Fruit fly (Drosophila melanogaster): ENCODE results near the gene Rpt2.

The Rpt2 gene

DNA sequence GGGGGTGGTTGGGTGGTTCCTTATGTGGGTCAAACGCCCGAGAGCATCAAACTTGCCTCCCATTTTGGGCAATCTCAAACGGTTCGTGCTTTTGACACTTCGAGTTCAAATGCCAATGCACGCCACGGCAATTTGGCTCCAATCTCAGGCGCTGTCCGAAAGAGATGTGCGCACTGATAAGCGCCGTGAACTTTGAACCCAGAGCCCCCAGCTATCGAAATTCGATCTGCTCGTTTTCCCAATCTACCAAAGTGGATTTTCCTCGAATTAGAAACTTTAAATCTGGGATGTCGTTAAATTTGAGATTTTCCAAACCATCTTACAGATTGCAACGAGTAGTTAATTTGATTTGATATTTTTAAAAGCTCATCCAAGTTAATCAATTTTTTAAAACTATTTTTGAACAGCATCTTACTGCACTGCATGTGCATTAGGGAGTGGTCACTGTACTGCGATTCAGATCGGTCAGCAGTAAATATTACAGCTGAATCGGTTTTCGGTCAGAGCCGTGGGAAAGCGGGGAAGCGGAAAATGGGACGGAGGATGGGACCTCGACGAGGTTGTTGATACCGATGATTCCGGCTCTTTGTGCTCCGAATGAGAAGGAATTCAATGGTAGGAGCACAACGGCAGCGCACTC lies 47.1 kb downstream of the Rpt2 start:
- no peak for TF ChIP-seq eg (GFP tag; IDR thresholded peaks at IDR 0.05)
- TF ChIP-seq esn (GFP tag; optimal IDR thresholded peaks at IDR 0.05), result peak; percentile 28
- no peak for TF ChIP-seq CG3919 (GFP tag; optimal IDR thresholded peaks at IDR 0.05)
- peak; percentile 94 for TF ChIP-seq svp (GFP tag)
- TF ChIP-seq Eip78C (GFP tag), result peak; percentile 74
- TF ChIP-seq Eip75B (GFP tag; optimal IDR thresholded peaks at IDR 0.05), result peak; percentile 1
- TF ChIP-seq cyc (GFP tag; optimal IDR thresholded peaks at IDR 0.05), result no peak
- no peak for TF ChIP-seq Smox (GFP tag; optimal IDR thresholded peaks at IDR 0.05)
- TF ChIP-seq CG10631 (GFP tag; optimal IDR thresholded peaks at IDR 0.05), result no peak
- TF ChIP-seq Met (GFP tag; optimal IDR thresholded peaks at IDR 0.05), result no peak
- no peak for TF ChIP-seq Sox102F (GFP tag; optimal IDR thresholded peaks at IDR 0.05)
- peak; percentile 17 for TF ChIP-seq Sox14 (GFP tag; optimal IDR thresholded peaks at IDR 0.05)
- TF ChIP-seq CG15336 (GFP tag; IDR thresholded peaks at IDR 0.05), result no peak
- no peak for TF ChIP-seq vri (GFP tag; optimal IDR thresholded peaks at IDR 0.05)
- TF ChIP-seq CG6792 (GFP tag; optimal IDR thresholded peaks at IDR 0.05), result no peak
- TF ChIP-seq fkh (GFP tag; optimal IDR thresholded peaks at IDR 0.05), result no peak
- no peak for TF ChIP-seq Sox15 (GFP tag; optimal IDR thresholded peaks at IDR 0.05)
- no peak for TF ChIP-seq Eip93F (GFP tag; optimal IDR thresholded peaks at IDR 0.05)
- TF ChIP-seq achi (GFP tag; optimal IDR thresholded peaks at IDR 0.05), result no peak

dm6 chr3R:23880280-23880679 lies 51.1 kb downstream of the Rpt2 start:
- TF ChIP-seq ss (GFP tag; optimal IDR thresholded peaks at IDR 0.05), result no peak
- peak; percentile 91 for TF ChIP-seq svp (GFP tag)
- TF ChIP-seq Eip78C (GFP tag), result peak; percentile 39
- no peak for TF ChIP-seq fd59A (GFP tag; optimal IDR thresholded peaks at IDR 0.05)
- TF ChIP-seq CG6163 (GFP tag; IDR thresholded peaks at IDR 0.05), result no peak
